Worm (Caenorhabditis elegans) whole organism, L1 larva: ENCODE results near the gene irk-1.

Experiments
- ceh-82 ChIP-seq, 3 experiments: fragments of 150-350 bp in 1 of 3; sonication (generic microtip) in 2 of 3; optimal IDR thresholded peaks; 2 replicates each; lab custom pipeline; 2014 to 2017; ENCODE audit warnings: missing biosample characterization in 3 of 3, missing genetic modification characterization in 3 of 3
- elt-3 ChIP-seq, 6 experiments: fragments of 150-350 bp in 1 of 6; sonication (generic microtip); optimal IDR thresholded peaks; 2 replicates each; lab custom pipeline; 2017 to 2018; ENCODE audit warnings: missing biosample characterization in 6 of 6, missing genetic modification characterization in 6 of 6, inconsistent platforms in 1 of 6
- ets-5 ChIP-seq: fragments of 200-800 bp; sonication (Bioruptor generic); IDR thresholded peaks from 2 replicates; pipeline ENCODE4 v1.3.6; 2022; ENCODE audit warnings: missing genetic modification characterization, missing compliant biosample characterization
- fkh-10 ChIP-seq: sonication (generic microtip); optimal IDR thresholded peaks from 2 replicates; lab custom pipeline; 2017; ENCODE audit warnings: missing biosample characterization, missing genetic modification reagents, missing genetic modification characterization
- fos-1 ChIP-seq: fragments of 150-350 bp; optimal IDR thresholded peaks from 2 replicates; lab custom pipeline; 2014; ENCODE audit warnings: missing biosample characterization, missing genetic modification characterization
- nhr-12 ChIP-seq: sonication (generic microtip); optimal IDR thresholded peaks from 2 replicates; lab custom pipeline; 2017; ENCODE audit warnings: missing biosample characterization, missing genetic modification characterization
- nhr-237 ChIP-seq: fragments of 150-350 bp; optimal IDR thresholded peaks from 2 replicates; lab custom pipeline; 2014; ENCODE audit warnings: missing biosample characterization, missing genetic modification characterization
- skn-1 ChIP-seq: fragments of 150-350 bp; optimal IDR thresholded peaks from 2 replicates; lab custom pipeline; 2014; ENCODE audit warnings: missing biosample characterization, missing genetic modification characterization
- snpc-4 ChIP-seq: fragments of 150-350 bp; optimal IDR thresholded peaks from 2 replicates; lab custom pipeline; 2014; ENCODE audit warnings: missing biosample characterization, missing genetic modification characterization
- zag-1 ChIP-seq: fragments of 150-350 bp; optimal IDR thresholded peaks from 2 replicates; lab custom pipeline; 2014; ENCODE audit warnings: missing biosample characterization, missing genetic modification characterization

ce11 chrX:6749124-6749822 lies 28.6 kb downstream of the irk-1 start:
- TF ChIP-seq elt-3 (tag; optimal IDR thresholded peaks at IDR 0.05; lab: Kevin White, UChicago) = peak in 4 of 6 experiments; percentile 62 to 94 (median 77)
- TF ChIP-seq ceh-82 (tag; optimal IDR thresholded peaks at IDR 0.05; lab: Kevin White, UChicago) = no peak
- no peak for TF ChIP-seq nhr-12 (tag; lab: Kevin White, UChicago)
- peak; percentile 35 for TF ChIP-seq skn-1 (tag; lab: Kevin White, UChicago)
- no peak for TF ChIP-seq fkh-10
- no peak for TF ChIP-seq snpc-4 (tag; lab: Kevin White, UChicago)
- no peak for TF ChIP-seq zag-1 (tag; lab: Kevin White, UChicago)
- TF ChIP-seq fos-1 = no peak
- no peak for TF ChIP-seq ets-5 (GFP tag; lab: Robert Waterston, UW)
- TF ChIP-seq nhr-237 = no peak
